Fruit fly (Drosophila melanogaster) S2 (cell line): ENCODE data around the gene Ctns.

ENCODE experiments used
- CG8478 ChIP-seq: fragments of >200 bp; optimal IDR thresholded peaks from 2 replicates; lab custom pipeline; 2018
- CTCF ChIP-seq, 2 experiments: fragments of >200 bp; optimal IDR thresholded peaks; 2 replicates each; lab custom pipeline; 2018

DNA sequence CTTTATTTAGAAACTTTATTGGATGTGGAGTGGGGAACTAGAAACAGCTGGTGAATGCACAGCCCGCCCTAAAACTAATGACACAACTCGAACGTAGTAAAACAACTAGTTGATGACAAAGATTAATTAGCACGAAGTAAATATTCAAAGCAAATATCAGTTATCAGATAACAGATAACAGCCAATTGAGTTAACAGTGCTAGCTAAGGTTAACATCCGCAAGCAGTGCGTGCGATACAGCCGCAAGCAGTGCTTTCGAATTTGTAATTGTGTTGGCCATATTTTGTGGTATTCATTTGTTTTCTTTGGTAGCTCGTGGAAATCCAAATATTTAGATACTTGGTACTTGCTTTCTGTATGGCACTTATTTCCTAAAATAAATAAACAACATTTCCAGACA, 45.3 kb downstream of the Ctns start:
- no peak for TF ChIP-seq CG8478 (lab: Kevin White, UChicago)
- TF ChIP-seq CTCF (optimal IDR thresholded peaks at IDR 0.05; lab: Kevin White, UChicago), result no peak
